Fruit fly (Drosophila melanogaster) whole organism, embryonic: ENCODE measurements around the gene CG32073.
A peak's percentile ranks its signal among the peaks of the same experiment; 100 is the strongest.

ENCODE experiments used
- Asciz ChIP-seq: fragments of 200-800 bp; sonication (Bioruptor generic); optimal IDR thresholded peaks from 2 replicates; lab custom pipeline; 2017; ENCODE audit warnings: missing biosample characterization, mild to moderate bottlenecking, missing genetic modification characterization, missing genetic modification reagents
- Atf3 ChIP-seq: fragments of 200-800 bp; sonication (Bioruptor generic); optimal IDR thresholded peaks from 3 replicates; lab custom pipeline; 2016; ENCODE audit warnings: missing biosample characterization, missing genetic modification characterization
- B-H2 ChIP-seq: fragments of 200-800 bp; sonication (Bioruptor generic); optimal IDR thresholded peaks from 2 replicates; lab custom pipeline; 2018; ENCODE audit warnings: missing biosample characterization, mild to moderate bottlenecking, missing genetic modification characterization
- CG10565 ChIP-seq: fragments of 200-800 bp; sonication (Bioruptor generic); optimal IDR thresholded peaks from 3 replicates; lab custom pipeline; 2016; ENCODE audit warnings: missing biosample characterization, mild to moderate bottlenecking, missing genetic modification characterization
- CG11504 ChIP-seq: fragments of 200-800 bp; sonication (Bioruptor generic); optimal IDR thresholded peaks from 3 replicates; lab custom pipeline; 2019; ENCODE audit warnings: missing biosample characterization, mild to moderate bottlenecking, missing genetic modification characterization, moderate library complexity
- CG11723 ChIP-seq: fragments of 200-800 bp; sonication (Bioruptor generic); optimal IDR thresholded peaks from 2 replicates; lab custom pipeline; 2017; ENCODE audit warnings: missing biosample characterization, mild to moderate bottlenecking, missing genetic modification characterization
- CG12219 ChIP-seq: fragments of 200-800 bp; sonication (Bioruptor generic); optimal IDR thresholded peaks from 3 replicates; lab custom pipeline; 2018; ENCODE audit warnings: missing biosample characterization, mild to moderate bottlenecking, missing genetic modification characterization
- CG12299 ChIP-seq: fragments of 200-800 bp; sonication (Bioruptor generic); optimal IDR thresholded peaks from 2 replicates; lab custom pipeline; 2018; ENCODE audit warnings: missing biosample characterization, mild to moderate bottlenecking, missing genetic modification characterization
- CG16863 ChIP-seq: fragments of 200-800 bp; sonication (Bioruptor generic); optimal IDR thresholded peaks from 3 replicates; lab custom pipeline; 2016; ENCODE audit warnings: missing biosample characterization, missing genetic modification characterization
- CG17186 ChIP-seq: fragments of 200-800 bp; sonication (Bioruptor generic); optimal IDR thresholded peaks from 3 replicates; lab custom pipeline; 2017; ENCODE audit warnings: missing biosample characterization, missing genetic modification reagents, missing genetic modification characterization
- CG17802 ChIP-seq: fragments of 200-800 bp; sonication (Bioruptor generic); optimal IDR thresholded peaks from 2 replicates; lab custom pipeline; 2018; ENCODE audit warnings: missing biosample characterization, mild to moderate bottlenecking, missing genetic modification characterization, moderate library complexity
- CG17829 ChIP-seq: fragments of 200-800 bp; optimal IDR thresholded peaks from 2 replicates; lab custom pipeline; 2019; ENCODE audit warnings: missing biosample characterization, mild to moderate bottlenecking, missing genetic modification characterization, moderate library complexity
- CG1832 ChIP-seq: fragments of 200-800 bp; sonication (Bioruptor generic); optimal IDR thresholded peaks from 2 replicates; lab custom pipeline; 2017; ENCODE audit warnings: missing biosample characterization, mild to moderate bottlenecking, missing genetic modification characterization, inconsistent platforms
- CG2120 ChIP-seq: fragments of 200-800 bp; sonication (Bioruptor generic); optimal IDR thresholded peaks from 3 replicates; lab custom pipeline; 2016; ENCODE audit warnings: missing biosample characterization, missing genetic modification characterization
- CG2202 ChIP-seq: fragments of 200-800 bp; sonication (Bioruptor generic); optimal IDR thresholded peaks from 2 replicates; lab custom pipeline; 2018; ENCODE audit warnings: missing biosample characterization, mild to moderate bottlenecking, missing genetic modification characterization
- CG33213 ChIP-seq: fragments of 200-800 bp; sonication (Bioruptor generic); optimal IDR thresholded peaks from 3 replicates; lab custom pipeline; 2016; ENCODE audit warnings: missing biosample characterization, missing genetic modification characterization
- CG3838 ChIP-seq: fragments of 200-800 bp; sonication (Bioruptor generic); optimal IDR thresholded peaks from 3 replicates; lab custom pipeline; 2016; ENCODE audit warnings: missing biosample characterization, missing genetic modification characterization
- CG4707 ChIP-seq: fragments of 200-800 bp; sonication (Bioruptor generic); optimal IDR thresholded peaks from 2 replicates; lab custom pipeline; 2018; ENCODE audit warnings: missing biosample characterization, mild to moderate bottlenecking, missing genetic modification characterization, moderate library complexity
- CG6765 ChIP-seq: fragments of 200-800 bp; sonication (Bioruptor generic); optimal IDR thresholded peaks from 3 replicates; lab custom pipeline; 2017; ENCODE audit warnings: missing biosample characterization, mild to moderate bottlenecking, missing genetic modification characterization
- CG7963 ChIP-seq: fragments of 200-800 bp; sonication (Bioruptor generic); IDR thresholded peaks from 3 replicates; pipeline ENCODE4 v1.3.6; 2022; ENCODE audit warnings: missing biosample characterization, missing genetic modification characterization; ENCODE audit not compliant: partially characterized antibody
- CG7987 ChIP-seq: fragments of 200-800 bp; sonication (Bioruptor generic); optimal IDR thresholded peaks from 2 replicates; lab custom pipeline; 2018; ENCODE audit warnings: missing biosample characterization, mild to moderate bottlenecking, missing genetic modification characterization, moderate library complexity
- CG9437 ChIP-seq: fragments of 200-800 bp; sonication (Bioruptor generic); optimal IDR thresholded peaks from 2 replicates; lab custom pipeline; 2018; ENCODE audit warnings: missing biosample characterization, mild to moderate bottlenecking, missing genetic modification characterization
- CG9932 ChIP-seq: fragments of 200-800 bp; sonication (Bioruptor generic); IDR thresholded peaks from 2 replicates; pipeline ENCODE4 v1.3.6; 2022; ENCODE audit warnings: missing biosample characterization, missing genetic modification characterization
- Dek ChIP-seq: fragments of 200-800 bp; sonication (Bioruptor generic); optimal IDR thresholded peaks from 3 replicates; lab custom pipeline; 2019; ENCODE audit warnings: missing biosample characterization, mild to moderate bottlenecking, missing genetic modification characterization, moderate library complexity
- Ets97D ChIP-seq: fragments of 200-800 bp; sonication (Bioruptor generic); optimal IDR thresholded peaks from 3 replicates; lab custom pipeline; 2016; ENCODE audit warnings: missing biosample characterization, missing genetic modification characterization
- GATAe ChIP-seq: fragments of 200-800 bp; sonication (Bioruptor generic); conservative IDR thresholded peaks from 2 replicates; pipeline ENCODE4 v1.3.6; 2022; ENCODE audit warnings: missing biosample characterization, missing genetic modification characterization
- HLH3B ChIP-seq: fragments of 200-800 bp; sonication (Bioruptor generic); IDR thresholded peaks from 2 replicates; pipeline ENCODE4 v1.3.6; 2022; ENCODE audit warnings: missing biosample characterization, missing genetic modification characterization
- Hr3 ChIP-seq: fragments of 200-800 bp; sonication (Bioruptor generic); optimal IDR thresholded peaks from 3 replicates; lab custom pipeline; 2016; ENCODE audit warnings: missing biosample characterization, missing genetic modification characterization
- Hr51 ChIP-seq, 2 experiments: fragments of 200-800 bp; sonication (Bioruptor generic); optimal IDR thresholded peaks; 2 replicates in 1 of 2; 3 replicates in 1 of 2; lab custom pipeline; 2016 to 2018; ENCODE audit warnings: missing biosample characterization in 2 of 2, missing genetic modification characterization in 2 of 2, mild to moderate bottlenecking in 1 of 2, moderate library complexity in 1 of 2
- Meics ChIP-seq: fragments of 200-800 bp; sonication (Bioruptor generic); optimal IDR thresholded peaks from 2 replicates; lab custom pipeline; 2017; ENCODE audit warnings: missing biosample characterization, mild to moderate bottlenecking, missing genetic modification characterization
- Myb ChIP-seq: fragments of 200-800 bp; sonication (Bioruptor generic); optimal IDR thresholded peaks from 2 replicates; lab custom pipeline; 2016; ENCODE audit warnings: missing biosample characterization, missing genetic modification characterization
- Neu2 ChIP-seq: fragments of 200-800 bp; sonication (Bioruptor generic); optimal IDR thresholded peaks from 3 replicates; lab custom pipeline; 2016; ENCODE audit warnings: missing biosample characterization, missing genetic modification characterization, borderline replicate concordance
- Nf-YA ChIP-seq: fragments of 200-800 bp; sonication (Bioruptor generic); IDR thresholded peaks from 2 replicates; pipeline ENCODE4 v1.3.6; 2022; ENCODE audit warnings: missing biosample characterization, missing genetic modification characterization
- Sin3A ChIP-seq: fragments of >200 bp; optimal IDR thresholded peaks from 2 replicates; lab custom pipeline; 2018
- Vsx1 ChIP-seq: fragments of 200-800 bp; sonication (Bioruptor generic); optimal IDR thresholded peaks from 2 replicates; lab custom pipeline; 2017; ENCODE audit warnings: missing biosample characterization, mild to moderate bottlenecking, missing genetic modification characterization, missing genetic modification reagents
- bcd ChIP-seq: fragments of 200-800 bp; sonication (Bioruptor generic); optimal IDR thresholded peaks from 2 replicates; lab custom pipeline; 2017; ENCODE audit warnings: missing biosample characterization, mild to moderate bottlenecking, missing genetic modification characterization
- br ChIP-seq: fragments of >200 bp; optimal IDR thresholded peaks from 2 replicates; lab custom pipeline; 2017
- dmrt11E ChIP-seq: fragments of 200-800 bp; sonication (Bioruptor generic); optimal IDR thresholded peaks from 3 replicates; lab custom pipeline; 2018; ENCODE audit warnings: missing biosample characterization, mild to moderate bottlenecking, missing genetic modification characterization, moderate library complexity
- jing ChIP-seq: fragments of 200-800 bp; sonication (Bioruptor generic); optimal IDR thresholded peaks from 2 replicates; lab custom pipeline; 2018; ENCODE audit warnings: missing biosample characterization, mild to moderate bottlenecking, missing genetic modification characterization
- maf-S ChIP-seq: fragments of 200-800 bp; sonication (Bioruptor generic); optimal IDR thresholded peaks from 2 replicates; lab custom pipeline; 2016; ENCODE audit warnings: missing biosample characterization, missing genetic modification characterization
- otp ChIP-seq: fragments of 200-800 bp; sonication (Bioruptor generic); IDR thresholded peaks from 3 replicates; pipeline ENCODE4, ENCODE4 v1.3.6; 2022; ENCODE audit warnings: missing biosample characterization, missing genetic modification characterization
- p53 ChIP-seq: fragments of 200-800 bp; sonication (Bioruptor generic); optimal IDR thresholded peaks from 2 replicates; lab custom pipeline; 2016; ENCODE audit warnings: missing biosample characterization, missing genetic modification characterization
- prd ChIP-seq, 3 experiments: fragments of >200 bp in 2 of 3; fragments of 200-800 bp in 1 of 3; sonication (Bioruptor generic) in 1 of 3; optimal IDR thresholded peaks in 2 of 3; IDR thresholded peaks in 1 of 3; 2 replicates in 2 of 3; 3 replicates in 1 of 3; pipeline versions ENCODE4 v1.3.6 to Lab custom; 2017 to 2022; ENCODE audit warnings: missing biosample characterization in 1 of 3, missing genetic modification characterization in 1 of 3
- sens-2 ChIP-seq: fragments of 200-800 bp; sonication (Bioruptor generic); IDR thresholded peaks from 2 replicates; pipeline ENCODE4 v1.3.6; 2022; ENCODE audit warnings: missing biosample characterization, missing genetic modification characterization
- seq ChIP-seq: fragments of 200-800 bp; sonication (Bioruptor generic); IDR thresholded peaks from 2 replicates; pipeline ENCODE4 v1.3.6; 2022; ENCODE audit warnings: missing biosample characterization, missing genetic modification characterization
- sr ChIP-seq: fragments of 200-800 bp; sonication (Bioruptor generic); IDR thresholded peaks from 3 replicates; pipeline ENCODE4 v1.3.6; 2022; ENCODE audit warnings: missing biosample characterization, missing genetic modification characterization
- ssp ChIP-seq: fragments of 200-800 bp; sonication (Bioruptor generic); IDR thresholded peaks from 2 replicates; pipeline ENCODE4 v1.3.6; 2022; ENCODE audit warnings: missing biosample characterization, missing genetic modification characterization
- stwl ChIP-seq: fragments of 200-800 bp; sonication (Bioruptor generic); optimal IDR thresholded peaks from 3 replicates; lab custom pipeline; 2018; ENCODE audit warnings: missing biosample characterization, mild to moderate bottlenecking, missing genetic modification characterization, moderate library complexity
- vnd ChIP-seq: fragments of 200-800 bp; sonication (Bioruptor generic); IDR thresholded peaks from 3 replicates; pipeline ENCODE4 v1.3.6; 2022; ENCODE audit warnings: missing biosample characterization, missing genetic modification characterization; ENCODE audit not compliant: partially characterized antibody

The CG32073 gene

DNA sequence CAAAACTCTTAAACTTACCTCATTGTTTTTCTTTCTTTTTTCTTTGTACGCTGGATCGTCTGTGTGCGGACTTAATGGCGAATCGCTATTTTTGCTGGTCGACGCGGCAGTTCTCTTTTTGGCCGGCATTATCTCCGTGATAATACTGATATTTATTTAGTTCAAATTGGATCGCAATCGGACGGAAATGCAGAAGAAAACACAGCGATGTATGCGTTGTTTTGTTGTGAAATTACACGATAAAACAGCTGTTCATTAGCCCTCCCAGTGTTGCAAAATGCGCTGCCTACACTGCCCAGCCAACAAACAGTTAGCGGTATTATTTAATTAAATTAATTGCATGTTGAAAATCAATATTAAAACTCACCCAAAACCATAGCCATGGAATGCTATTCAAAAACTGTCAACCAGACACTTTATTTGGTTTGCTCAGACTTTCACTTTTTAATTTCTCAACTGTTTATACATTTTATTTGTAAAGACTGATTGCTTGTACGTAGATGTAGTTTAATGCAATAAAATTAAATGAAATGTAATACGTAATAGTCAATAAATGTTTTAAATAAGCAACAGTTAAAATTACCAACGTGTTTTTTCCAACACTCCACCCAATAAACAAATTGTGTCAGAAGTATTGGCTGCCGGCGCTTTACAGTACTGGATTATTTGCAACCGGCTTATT is 9.3 kb downstream of the CG32073 start, which contains the start of the genes Irbp18 and APP-BP1 (continued):
- peak; percentile 89 for TF ChIP-seq Asciz (GFP tag; lab: Kevin White, UChicago)
- TF ChIP-seq stwl (tag; lab: Kevin White, UChicago): peak; percentile 68
- TF ChIP-seq Neu2: peak; percentile 56
- TF ChIP-seq CG12299: peak; percentile 85
- peak; percentile 87 for TF ChIP-seq seq (GFP tag; lab: Robert Waterston, UW)
- peak; percentile 87 for TF ChIP-seq CG17186 (GFP tag; lab: Kevin White, UChicago)
- peak; percentile 89 for TF ChIP-seq CG10565 (GFP tag; lab: Kevin White, UChicago)
- 0 out of 3 replicates have a peak, but pooled peaks have one; percentile 25 for TF ChIP-seq sr (GFP tag; lab: Robert Waterston, UW)
- peak; percentile 94 for TF ChIP-seq maf-S (GFP tag; lab: Kevin White, UChicago)
- peak; percentile 92 for TF ChIP-seq CG11504 (tag; lab: Kevin White, UChicago)
- TF ChIP-seq Dek (tag; lab: Kevin White, UChicago): peak; percentile 92
- TF ChIP-seq ssp (GFP tag; lab: Robert Waterston, UW): peak; percentile 66
- TF ChIP-seq CG2120: peak; percentile 97
- TF ChIP-seq CG7987 (GFP tag; lab: Kevin White, UChicago): peak; percentile 85
- peak; percentile 63 for TF ChIP-seq CG4707 (GFP tag; lab: Kevin White, UChicago)
- peak; percentile 95 for TF ChIP-seq Hr3 (GFP tag; lab: Kevin White, UChicago)
- TF ChIP-seq Hr51 (GFP tag; optimal IDR thresholded peaks at IDR 0.05; lab: Kevin White, UChicago): peak; percentile 95 to 96
- peak; percentile 92 for TF ChIP-seq jing (GFP tag; lab: Kevin White, UChicago)
- TF ChIP-seq GATAe (GFP tag; lab: Robert Waterston, UW): no peak; the same call in 1 of the 2 replicates
- peak; percentile 75 for TF ChIP-seq HLH3B (GFP tag; lab: Robert Waterston, UW)
- TF ChIP-seq CG2202: peak; percentile 83
- TF ChIP-seq CG11723: peak; percentile 88
- TF ChIP-seq prd (optimal IDR thresholded peaks at IDR 0.05; lab: Kevin White, UChicago): no peak
- peak; percentile 89 for TF ChIP-seq prd (GFP tag; IDR thresholded peaks at IDR 0.05; lab: Robert Waterston, UW)
- peak; percentile 71 for TF ChIP-seq CG17802 (tag; lab: Kevin White, UChicago)
- TF ChIP-seq Meics (GFP tag; lab: Kevin White, UChicago): peak; percentile 94
- peak; percentile 91 for TF ChIP-seq Ets97D
- peak; percentile 80; the same call in 2 of the 3 replicates for TF ChIP-seq otp (GFP tag; lab: Robert Waterston, UW)
- no peak for TF ChIP-seq CG1832 (GFP tag; lab: Kevin White, UChicago)
- peak; percentile 83 for TF ChIP-seq Myb (GFP tag; lab: Kevin White, UChicago)
- no peak for TF ChIP-seq CG7963 (GFP tag; lab: Robert Waterston, UW)
- peak; percentile 84 for TF ChIP-seq CG3838 (GFP tag; lab: Kevin White, UChicago)
- TF ChIP-seq Vsx1 (GFP tag; lab: Kevin White, UChicago): peak; percentile 84
- peak; percentile 93 for TF ChIP-seq Atf3 (GFP tag; lab: Kevin White, UChicago)
- peak; percentile 91 for TF ChIP-seq CG17829 (tag; lab: Kevin White, UChicago)
- TF ChIP-seq CG9932 (GFP tag; lab: Robert Waterston, UW): peak; percentile 89
- TF ChIP-seq br (lab: Kevin White, UChicago): no peak
- peak; percentile 87 for TF ChIP-seq p53
- TF ChIP-seq Sin3A (lab: Kevin White, UChicago): peak; percentile 87
- TF ChIP-seq dmrt11E (tag; lab: Kevin White, UChicago): peak; percentile 86
- TF ChIP-seq CG33213 (GFP tag; lab: Kevin White, UChicago): peak; percentile 88
- no peak for TF ChIP-seq vnd (GFP tag; lab: Robert Waterston, UW)
- peak; percentile 72 for TF ChIP-seq sens-2 (GFP tag; lab: Robert Waterston, UW)
- peak; percentile 91 for TF ChIP-seq CG12219 (GFP tag; lab: Kevin White, UChicago)
- TF ChIP-seq B-H2 (GFP tag; lab: Kevin White, UChicago): peak; percentile 91
- TF ChIP-seq CG6765 (GFP tag; lab: Kevin White, UChicago): peak; percentile 88
- peak; percentile 61 for TF ChIP-seq Nf-YA (GFP tag; lab: Robert Waterston, UW)
- peak; percentile 95 for TF ChIP-seq bcd (GFP tag; lab: Kevin White, UChicago)
- TF ChIP-seq CG16863: peak; percentile 94
- TF ChIP-seq CG9437: peak; percentile 92
